Worm (Caenorhabditis elegans): ENCODE measurements around the gene gpa-12.

DNA sequence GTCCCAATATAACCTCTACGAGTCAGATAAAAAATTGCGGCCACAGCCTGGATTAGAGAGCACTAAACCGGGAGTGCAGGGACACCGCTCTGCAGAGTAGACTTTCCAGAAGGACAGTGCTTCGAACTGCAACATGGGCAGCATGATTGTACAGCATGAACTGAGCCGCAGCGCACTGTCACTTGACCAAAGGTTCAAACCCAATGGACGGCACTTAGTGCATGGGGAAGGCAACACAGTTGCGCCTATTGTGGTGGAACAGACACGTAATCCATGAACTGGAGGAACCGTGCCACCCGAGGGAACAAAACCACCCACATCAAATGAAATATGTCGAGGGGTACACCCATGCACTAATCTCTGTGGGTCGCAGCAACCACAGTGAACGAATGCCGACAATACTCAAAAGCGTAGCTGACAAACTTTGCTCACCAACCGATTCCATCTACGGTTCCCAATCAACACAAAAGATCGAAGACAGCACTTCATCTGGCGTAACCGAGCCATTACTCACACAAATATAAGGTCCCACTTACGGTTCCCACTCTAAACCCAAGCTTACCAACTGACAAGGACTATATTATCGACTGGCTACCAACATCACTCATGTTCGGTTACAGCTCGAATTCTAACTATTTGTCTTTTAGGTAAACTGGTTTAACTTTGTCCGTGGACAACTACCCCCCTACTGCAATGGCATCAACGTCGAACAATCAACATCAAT, 47.8 kb upstream of the gpa-12 start:
- TF ChIP-seq blmp-1 (tag; optimal IDR thresholded peaks at IDR 0.05; ENCODE audit: insufficient read depth): no peak
- no peak for TF ChIP-seq nhr-25 (tag; optimal IDR thresholded peaks at IDR 0.05)
- no peak for TF ChIP-seq skn-1 (tag; optimal IDR thresholded peaks at IDR 0.05)
- no peak for TF ChIP-seq lin-11 (tag; optimal IDR thresholded peaks at IDR 0.05)
- no peak for TF ChIP-seq nhr-237 (tag; optimal IDR thresholded peaks at IDR 0.05)
- no peak for TF ChIP-seq ama-1 (optimal IDR thresholded peaks at IDR 0.05)
